Worm (Caenorhabditis elegans): ENCODE data around the gene chil-25.

- TF ChIP-seq nhr-25 (tag; optimal IDR thresholded peaks at IDR 0.05) (no peak), fos-1 (tag; optimal IDR thresholded peaks at IDR 0.05) (no peak), fkh-10 (GFP tag; optimal IDR thresholded peaks at IDR 0.05) (no peak), elt-3 (tag; optimal IDR thresholded peaks at IDR 0.05) (no peak), nhr-76 (tag; optimal IDR thresholded peaks at IDR 0.05) (no peak), mdl-1 (tag; optimal IDR thresholded peaks at IDR 0.05) (no peak), lin-39 (tag; optimal IDR thresholded peaks at IDR 0.05) (no peak), zag-1 (tag; optimal IDR thresholded peaks at IDR 0.05) (no peak), ceh-16 (tag; optimal IDR thresholded peaks at IDR 0.05) (no peak)
These were observed 48.2 kb downstream of the chil-25 start, which contains the start of gene M176.10 for ce11 chrII:9426076-9426475.

Measured in whole organism, L3 larva.